Worm (Caenorhabditis elegans): ENCODE data around the gene his-63.

ce11 chrIV:11401482-11401881, 5.2 kb downstream of the his-63 start:
- TF ChIP-seq lin-39 (tag; optimal IDR thresholded peaks at IDR 0.05): no peak
- no peak for TF ChIP-seq R02D3.7 (tag; optimal IDR thresholded peaks at IDR 0.05)
- no peak for TF ChIP-seq unc-62 (GFP tag; optimal IDR thresholded peaks at IDR 0.05 in 1 of 2)
- TF ChIP-seq unc-62 (tag; optimal IDR thresholded peaks at IDR 0.05): no peak
- TF ChIP-seq zip-11 (GFP tag; IDR thresholded peaks at IDR 0.05): no peak
- no peak for TF ChIP-seq F10B5.3 (tag; optimal IDR thresholded peaks at IDR 0.05)
- no peak for TF ChIP-seq zag-1 (tag; optimal IDR thresholded peaks at IDR 0.05)

Measured in whole organism, L4 larva.